Worm (Caenorhabditis elegans) whole organism, early embryonic: ENCODE data around the gene col-184.

Experiments
- F13C5.2 ChIP-seq: sonication (generic microtip); optimal IDR thresholded peaks from 2 replicates; lab custom pipeline; 2017; ENCODE audit warnings: mild to moderate bottlenecking, missing genetic modification characterization, inconsistent platforms, missing compliant biosample characterization
- ama-1 ChIP-seq: fragments of 150-350 bp; optimal IDR thresholded peaks from 2 replicates; lab custom pipeline; 2014
- ceh-36 ChIP-seq: sonication (generic microtip); optimal IDR thresholded peaks from 2 replicates; lab custom pipeline; 2016; ENCODE audit warnings: missing genetic modification characterization, inconsistent platforms, missing compliant biosample characterization
- ets-7 ChIP-seq: sonication (generic microtip); optimal IDR thresholded peaks from 2 replicates; lab custom pipeline; 2016; ENCODE audit warnings: missing genotype, missing genetic modification characterization, missing compliant biosample characterization
- flt-1 ChIP-seq: fragments of 200-800 bp; sonication (Bioruptor generic); IDR thresholded peaks from 2 replicates; pipeline ENCODE4 v1.3.6; 2022; ENCODE audit warnings: missing genetic modification characterization, missing compliant biosample characterization
- hmg-4 ChIP-seq: fragments of 200-800 bp; sonication (Bioruptor generic); optimal IDR thresholded peaks from 2 replicates; lab custom pipeline; 2018; ENCODE audit warnings: mild to moderate bottlenecking, missing genetic modification characterization, missing compliant biosample characterization
- pes-1 ChIP-seq: fragments of 200-800 bp; sonication (Bioruptor generic); IDR thresholded peaks from 2 replicates; pipeline ENCODE4 v1.3.6; 2022; ENCODE audit warnings: missing genetic modification reagents, missing genetic modification characterization, missing compliant biosample characterization
- scrt-1 ChIP-seq: fragments of 200-800 bp; sonication (Bioruptor generic); IDR thresholded peaks from 2 replicates; pipeline ENCODE4 v1.3.6; 2022; ENCODE audit warnings: missing genetic modification characterization, missing compliant biosample characterization
- tbx-37 ChIP-seq: fragments of 200-800 bp; sonication (Bioruptor generic); conservative IDR thresholded peaks from 2 replicates; pipeline ENCODE4 v1.3.6; 2022; ENCODE audit warnings: missing genetic modification reagents, missing genetic modification characterization, missing compliant biosample characterization

The col-184 gene

DNA sequence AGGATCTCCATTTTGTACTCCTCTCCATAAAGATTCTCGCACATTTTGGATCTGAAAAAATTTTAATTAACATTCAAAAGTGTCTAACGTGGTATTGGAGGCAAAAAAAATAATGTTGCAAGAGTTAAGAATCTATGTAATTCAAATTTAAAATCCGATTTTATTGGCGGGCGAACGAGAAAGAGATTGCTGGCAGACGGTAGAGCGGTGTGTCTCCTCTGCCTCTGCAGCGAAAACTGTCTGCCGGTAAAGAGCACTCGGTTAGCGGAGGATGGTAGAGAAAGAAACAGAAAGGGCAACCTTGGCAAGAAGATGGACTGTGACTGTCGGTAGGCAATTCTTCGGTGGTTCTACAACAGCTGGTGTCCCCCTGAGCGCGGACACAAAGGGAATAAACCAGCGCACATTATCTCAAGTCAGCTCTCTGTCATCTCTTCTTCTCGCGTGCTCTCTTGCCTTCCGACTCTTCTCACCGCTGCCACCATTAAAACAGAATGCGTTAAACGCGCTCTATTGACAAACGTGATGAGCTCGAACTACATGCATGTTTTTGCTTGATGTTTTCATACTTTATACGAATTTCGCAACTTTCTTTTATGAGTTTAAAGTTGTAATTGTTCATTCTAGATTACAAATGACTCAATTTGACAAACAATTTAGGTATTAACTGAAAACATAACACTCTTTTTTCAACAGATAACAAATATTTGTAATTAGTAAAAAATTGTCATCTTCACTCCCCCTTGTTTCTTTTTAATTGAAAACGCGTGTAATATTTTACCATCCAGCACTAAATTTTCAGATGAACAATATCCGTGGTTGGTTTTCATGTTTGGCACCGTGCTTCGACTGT, 49.8 kb downstream of the col-184 start, which contains the start of the genes cdk-4 and F18H3.1:
TSS of gene cdk-4 (minus strand) at position 51 of the 853 bp plus-strand sequence.
TSS of gene F18H3.1 (plus strand) at position 803 of the 853 bp plus-strand sequence.
- TF ChIP-seq ceh-36 (tag; lab: Kevin White, UChicago), result no peak
- TF ChIP-seq ets-7 (tag; lab: Kevin White, UChicago), result no peak
- TF ChIP-seq hmg-4 (GFP tag; lab: Kevin White, UChicago), result peak; percentile 69
- TF ChIP-seq pes-1, result 0 out of 2 replicates have a peak, but pooled peaks have one; percentile 8
- no peak for TF ChIP-seq scrt-1 (GFP tag; lab: Robert Waterston, UW)
- no peak for TF ChIP-seq ama-1
- TF ChIP-seq flt-1 (GFP tag; lab: Robert Waterston, UW), result no peak; the same call in 1 of the 2 replicates
- TF ChIP-seq tbx-37, result no peak
- peak; percentile 43 for TF ChIP-seq F13C5.2 (tag; lab: Kevin White, UChicago)
